Worm (Caenorhabditis elegans): Measurements from ENCODE around the gene abi-1.

Gene abi-1

ce11 chrIII:5714984-5715454, 22.5 kb upstream of the abi-1 start (continued):
- TF ChIP-seq vab-7 (GFP tag; IDR thresholded peaks at IDR 0.05) = no peak
- no peak for TF ChIP-seq ctbp-1 (GFP tag; IDR thresholded peaks at IDR 0.05)
- TF ChIP-seq dve-1 (tag; optimal IDR thresholded peaks at IDR 0.05; ENCODE audit: insufficient read depth) = no peak
- TF ChIP-seq jun-1 (tag; optimal IDR thresholded peaks at IDR 0.05) = no peak
- no peak for TF ChIP-seq egl-43 (GFP tag; IDR thresholded peaks at IDR 0.05)
- no peak for TF ChIP-seq mep-1 (tag; optimal IDR thresholded peaks at IDR 0.05)
- no peak for TF ChIP-seq nhr-111 (GFP tag; optimal IDR thresholded peaks at IDR 0.05)
- no peak; the same call in 1 of the 2 replicates for TF ChIP-seq ceh-20 (GFP tag; IDR thresholded peaks at IDR 0.05)
- no peak for TF ChIP-seq F10B5.3 (tag; optimal IDR thresholded peaks at IDR 0.05)
- peak; percentile 50 for TF ChIP-seq mes-2 (tag; optimal IDR thresholded peaks at IDR 0.05; ENCODE audit: poor library complexity, severe bottlenecking)

DNA sequence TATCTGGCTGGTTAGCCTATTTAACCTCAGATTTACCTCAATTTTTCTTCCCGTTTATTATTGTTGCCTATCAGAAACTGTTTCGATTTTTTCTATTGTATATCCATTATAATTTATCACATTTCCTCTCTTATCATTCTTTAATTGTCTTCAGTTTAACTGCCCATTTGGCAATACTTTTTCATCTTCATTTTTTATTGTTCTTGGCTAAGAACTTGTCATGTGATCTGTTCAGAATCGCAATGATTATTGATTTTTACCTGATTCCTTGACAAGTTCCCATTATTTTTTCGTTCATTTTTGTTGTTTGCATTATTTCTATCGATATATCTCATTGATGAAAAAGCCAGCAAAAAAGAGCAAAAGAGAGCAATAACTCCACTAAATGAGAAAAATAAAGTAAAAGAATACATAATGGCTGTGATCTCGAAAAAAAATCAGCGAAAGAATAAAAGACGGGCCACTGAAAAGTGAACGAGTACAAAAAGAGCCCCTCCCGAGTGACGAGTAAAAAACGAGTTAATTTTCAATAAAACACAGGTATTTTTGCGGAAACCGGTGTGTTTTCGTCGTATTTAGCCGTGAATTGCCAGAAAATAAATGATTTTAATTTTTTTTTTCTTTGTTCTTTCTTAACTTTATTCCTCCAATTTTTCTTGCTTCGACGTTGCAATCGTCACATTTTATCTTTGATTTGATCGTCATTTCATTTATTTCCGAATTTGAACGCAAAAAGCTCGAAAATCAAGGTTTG, 21.9 kb upstream of the abi-1 start, which contains the start of gene arf-1:
Gene arf-1, plus strand, starts transcription at position 657 of the 754 bp plus-strand sequence.
- TF ChIP-seq hlh-30 (tag; optimal IDR thresholded peaks at IDR 0.05; ENCODE audit: insufficient read depth) = peak; percentile 51
- TF ChIP-seq lsy-2 (tag; optimal IDR thresholded peaks at IDR 0.05) = no peak
- TF ChIP-seq lim-7 (GFP tag; IDR thresholded peaks at IDR 0.05) = no peak
- 0 out of 2 replicates have a peak, but pooled peaks have one; percentile 8 for TF ChIP-seq Y75B8A.6 (GFP tag; IDR thresholded peaks at IDR 0.05)
- peak; percentile 65 for TF ChIP-seq aha-1 (tag)
- TF ChIP-seq daf-12 (tag; optimal IDR thresholded peaks at IDR 0.05) = no peak
- peak in 1 of 2 experiments; percentile 21 for TF ChIP-seq unc-62 (GFP tag; optimal IDR thresholded peaks at IDR 0.05 in 1 of 2)
- TF ChIP-seq unc-62 (tag; optimal IDR thresholded peaks at IDR 0.05) = no peak
- peak; percentile 23; the same call in 1 of the 2 replicates for TF ChIP-seq lin-38 (GFP tag; IDR thresholded peaks at IDR 0.05)
- peak; percentile 76 for TF ChIP-seq php-3 (GFP tag; IDR thresholded peaks at IDR 0.05)
- peak; percentile 21 for TF ChIP-seq dve-1 (tag; optimal IDR thresholded peaks at IDR 0.05; ENCODE audit: insufficient read depth)
- TF ChIP-seq ctbp-1 (GFP tag; IDR thresholded peaks at IDR 0.05) = no peak

ce11 chrIII:5711881-5712643, 19.5 kb upstream of the abi-1 start:
- TF ChIP-seq aha-1 (tag) (peak; percentile 93), lim-7 (GFP tag; IDR thresholded peaks at IDR 0.05) (no peak), vab-7 (GFP tag; IDR thresholded peaks at IDR 0.05) (no peak), ceh-32 (tag; optimal IDR thresholded peaks at IDR 0.05; ENCODE audit: poor library complexity) (no peak), Y105C5A.15 (GFP tag; IDR thresholded peaks at IDR 0.05) (no peak), snpc-4 (tag; optimal IDR thresholded peaks at IDR 0.05) (no peak), hlh-30 (tag; optimal IDR thresholded peaks at IDR 0.05; ENCODE audit: insufficient read depth) (no peak), lin-13 (GFP tag; optimal IDR thresholded peaks at IDR 0.05) (no peak), snpc-1.2 (GFP tag; IDR thresholded peaks at IDR 0.05) (no peak), nhr-10 (tag; optimal IDR thresholded peaks at IDR 0.05) (no peak), cey-2 (tag; optimal IDR thresholded peaks at IDR 0.05; ENCODE audit: borderline replicate concordance, insufficient read depth) (no peak), pqm-1 (tag; optimal IDR thresholded peaks at IDR 0.05) (no peak), Y5F2A.4 (GFP tag; optimal IDR thresholded peaks at IDR 0.05) (no peak), attf-4 (tag; optimal IDR thresholded peaks at IDR 0.05) (no peak), Y75B8A.6 (GFP tag; IDR thresholded peaks at IDR 0.05) (no peak), spr-3 (GFP tag; optimal IDR thresholded peaks at IDR 0.05) (no peak), fos-1 (tag; optimal IDR thresholded peaks at IDR 0.05) (no peak), spr-1 (tag; optimal IDR thresholded peaks at IDR 0.05) (no peak), dmd-6 (GFP tag; IDR thresholded peaks at IDR 0.05) (no peak), nhr-6 (tag; optimal IDR thresholded peaks at IDR 0.05) (no peak), set-16 (GFP tag; IDR thresholded peaks at IDR 0.05) (peak; percentile 65), nhr-41 (GFP tag; IDR thresholded peaks at IDR 0.05) (no peak), ceh-82 (tag; optimal IDR thresholded peaks at IDR 0.05) (no peak), nhr-11 (tag; optimal IDR thresholded peaks at IDR 0.05) (no peak), F10B5.3 (tag; optimal IDR thresholded peaks at IDR 0.05) (no peak), mep-1 (tag; optimal IDR thresholded peaks at IDR 0.05) (no peak), daf-19 (GFP tag; conservative IDR thresholded peaks at IDR 0.05) (no peak), lsy-2 (tag; optimal IDR thresholded peaks at IDR 0.05) (no peak), nhr-111 (GFP tag; optimal IDR thresholded peaks at IDR 0.05) (no peak), gei-8 (GFP tag; optimal IDR thresholded peaks at IDR 0.05) (no peak), nhr-48 (tag; optimal IDR thresholded peaks at IDR 0.05) (no peak), F37D6.2 (tag; optimal IDR thresholded peaks at IDR 0.05) (no peak)
